Fruit fly (Drosophila melanogaster): ENCODE measurements around the gene CG6830.
A peak's percentile ranks its signal among the peaks of the same experiment; 100 is the strongest.

Gene CG6830

dm6 chr3R:11648356-11649355, 35.5 kb downstream of the CG6830 start:
- TF ChIP-seq Mnt (GFP tag; optimal IDR thresholded peaks at IDR 0.05), result no peak
- TF ChIP-seq Clk (GFP tag; optimal IDR thresholded peaks at IDR 0.05), result no peak
- no peak for TF ChIP-seq CG7045 (GFP tag; optimal IDR thresholded peaks at IDR 0.05)
- no peak for TF ChIP-seq CG14711 (tag; optimal IDR thresholded peaks at IDR 0.05)
- TF ChIP-seq CG33017 (tag; optimal IDR thresholded peaks at IDR 0.05), result no peak
- no peak for TF ChIP-seq CG11617 (GFP tag; optimal IDR thresholded peaks at IDR 0.05)
- no peak for TF ChIP-seq bab1 (GFP tag; optimal IDR thresholded peaks at IDR 0.05)
- no peak for TF ChIP-seq ovo (GFP tag; optimal IDR thresholded peaks at IDR 0.05)
- TF ChIP-seq kay (GFP tag; ENCODE audit: borderline replicate concordance), result peak; percentile 93
- peak; percentile 48 for TF ChIP-seq tj (GFP tag; optimal IDR thresholded peaks at IDR 0.05)
- no peak for TF ChIP-seq toe (GFP tag; optimal IDR thresholded peaks at IDR 0.05)
- TF ChIP-seq CG12768 (GFP tag; optimal IDR thresholded peaks at IDR 0.05), result peak; percentile 33
- no peak for TF ChIP-seq CG5204 (GFP tag; optimal IDR thresholded peaks at IDR 0.05)
- no peak for TF ChIP-seq Hr96 (GFP tag; optimal IDR thresholded peaks at IDR 0.05)
- TF ChIP-seq CG1620 (GFP tag; optimal IDR thresholded peaks at IDR 0.05), result no peak
- peak; percentile 13 for TF ChIP-seq cic (GFP tag; optimal IDR thresholded peaks at IDR 0.05)

dm6 chr3R:11646826-11647225, 37.3 kb downstream of the CG6830 start:
- TF ChIP-seq kay (GFP tag; ENCODE audit: borderline replicate concordance) (peak; percentile 94), CG1620 (GFP tag; optimal IDR thresholded peaks at IDR 0.05) (no peak), tj (GFP tag; optimal IDR thresholded peaks at IDR 0.05) (peak; percentile 52), CG11617 (GFP tag; optimal IDR thresholded peaks at IDR 0.05) (no peak), pad (GFP tag; optimal IDR thresholded peaks at IDR 0.05) (no peak), Mnt (GFP tag; optimal IDR thresholded peaks at IDR 0.05) (peak; percentile 2), CG5204 (GFP tag; optimal IDR thresholded peaks at IDR 0.05) (no peak), CG12768 (GFP tag; optimal IDR thresholded peaks at IDR 0.05) (no peak), Hr96 (GFP tag; optimal IDR thresholded peaks at IDR 0.05) (no peak), cnc (optimal IDR thresholded peaks at IDR 0.05) (no peak)

- TF ChIP-seq CG5204 (GFP tag; optimal IDR thresholded peaks at IDR 0.05) (no peak), cnc (optimal IDR thresholded peaks at IDR 0.05) (no peak), Crg-1 (GFP tag; optimal IDR thresholded peaks at IDR 0.05) (peak; percentile 15), Hr96 (GFP tag; optimal IDR thresholded peaks at IDR 0.05) (no peak), CG14711 (tag; optimal IDR thresholded peaks at IDR 0.05) (no peak), CG1620 (GFP tag; optimal IDR thresholded peaks at IDR 0.05) (no peak), cic (GFP tag; optimal IDR thresholded peaks at IDR 0.05) (no peak), ovo (GFP tag; optimal IDR thresholded peaks at IDR 0.05) (no peak), CG11617 (GFP tag; optimal IDR thresholded peaks at IDR 0.05) (no peak), CG7101 (tag; optimal IDR thresholded peaks at IDR 0.05) (no peak), Clk (GFP tag; optimal IDR thresholded peaks at IDR 0.05) (no peak), tj (GFP tag; optimal IDR thresholded peaks at IDR 0.05) (peak; percentile 95), pad (GFP tag; optimal IDR thresholded peaks at IDR 0.05) (no peak), bab1 (GFP tag; optimal IDR thresholded peaks at IDR 0.05) (no peak), CG7045 (GFP tag; optimal IDR thresholded peaks at IDR 0.05) (no peak), Mnt (GFP tag; optimal IDR thresholded peaks at IDR 0.05) (peak; percentile 54), kay (GFP tag; ENCODE audit: borderline replicate concordance) (peak; percentile 80), CG33017 (tag; optimal IDR thresholded peaks at IDR 0.05) (no peak), CG12768 (GFP tag; optimal IDR thresholded peaks at IDR 0.05) (no peak), toe (GFP tag; optimal IDR thresholded peaks at IDR 0.05) (no peak)
Measured at dm6 chr3R:11639946-11640588, 44.1 kb downstream of the CG6830 start.

dm6 chr3R:11637586-11637985, 46.6 kb downstream of the CG6830 start:
- TF ChIP-seq CG7045 (GFP tag; optimal IDR thresholded peaks at IDR 0.05) (no peak), bab1 (GFP tag; optimal IDR thresholded peaks at IDR 0.05) (no peak), Mnt (GFP tag; optimal IDR thresholded peaks at IDR 0.05) (no peak), CG5204 (GFP tag; optimal IDR thresholded peaks at IDR 0.05) (no peak), CG14711 (tag; optimal IDR thresholded peaks at IDR 0.05) (no peak), CG7101 (tag; optimal IDR thresholded peaks at IDR 0.05) (no peak), Clk (GFP tag; optimal IDR thresholded peaks at IDR 0.05) (no peak)
